Worm (Caenorhabditis elegans): ENCODE measurements around the gene nono-1.

DNA sequence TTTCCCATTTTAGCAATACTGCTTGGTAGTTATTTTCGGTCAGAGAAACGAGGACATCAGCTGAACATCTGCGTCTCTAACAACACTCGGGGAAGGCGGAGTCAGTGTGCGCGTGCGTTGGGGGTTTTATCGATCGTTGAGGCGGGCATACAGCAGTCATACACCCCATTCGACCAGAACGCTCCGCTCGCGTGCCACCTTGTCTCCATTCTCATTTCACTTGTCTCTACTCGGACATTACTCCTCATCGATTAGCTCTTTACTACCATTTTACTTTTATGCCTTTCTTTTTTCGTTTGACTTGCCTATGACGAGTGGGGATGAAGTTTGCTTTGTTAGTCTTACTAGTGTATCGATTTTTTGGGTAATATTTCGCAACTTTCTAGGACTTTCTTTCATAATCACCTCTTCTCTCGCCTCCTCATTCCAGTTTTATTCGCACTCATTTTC lies 17.5 kb downstream of the nono-1 start:
- TF ChIP-seq ets-4 (GFP tag; optimal IDR thresholded peaks at IDR 0.05) (peak; percentile 83), snpc-4 (GFP tag; optimal IDR thresholded peaks at IDR 0.05) (no peak), snpc-4 (tag; optimal IDR thresholded peaks at IDR 0.05) (peak in 3 of 4 experiments; percentile 2 to 33 (median 16)), zfh-2 (GFP tag; conservative IDR thresholded peaks at IDR 0.05) (0 out of 2 replicates have a peak, but pooled peaks have one; percentile 6), pha-4 (tag; optimal IDR thresholded peaks at IDR 0.05) (no peak), T07F8.4 (tag; optimal IDR thresholded peaks at IDR 0.05) (peak; percentile 13), ceh-27 (GFP tag; optimal IDR thresholded peaks at IDR 0.05) (peak; percentile 72), Y95B8A.8 (GFP tag; IDR thresholded peaks at IDR 0.05) (0 out of 2 replicates have a peak, but pooled peaks have one; percentile 63), ceh-91 (GFP tag; IDR thresholded peaks at IDR 0.05) (no peak), ceh-100 (GFP tag; IDR thresholded peaks at IDR 0.05) (no peak), ama-1 (optimal IDR thresholded peaks at IDR 0.05) (peak; percentile 80), ama-1 (GFP tag; optimal IDR thresholded peaks at IDR 0.05) (peak; percentile 12 to 50)
